Fruit fly (Drosophila melanogaster): ENCODE data around the gene CG42327.

Gene CG42327

dm6 chr3R:11665925-11666687 is 10.2 kb downstream of the CG42327 start (continued):
- TF ChIP-seq B-H1 (GFP tag; IDR thresholded peaks at IDR 0.05): no peak
- TF ChIP-seq CG34376 (GFP tag; optimal IDR thresholded peaks at IDR 0.05): peak; percentile 91
- no peak for TF ChIP-seq so (GFP tag; IDR thresholded peaks at IDR 0.05)
- no peak for TF ChIP-seq dmrt11E (tag; optimal IDR thresholded peaks at IDR 0.05)
- TF ChIP-seq Meics (GFP tag; optimal IDR thresholded peaks at IDR 0.05): no peak
- no peak for TF ChIP-seq CG11093 (GFP tag; IDR thresholded peaks at IDR 0.05)
- TF ChIP-seq CG4424 (GFP tag; optimal IDR thresholded peaks at IDR 0.05): no peak
- TF ChIP-seq CG5180 (GFP tag; optimal IDR thresholded peaks at IDR 0.05): no peak
- no peak for TF ChIP-seq Atf-2 (GFP tag; optimal IDR thresholded peaks at IDR 0.05)
- no peak for TF ChIP-seq Ets65A (GFP tag)
- TF ChIP-seq Xrp1 (GFP tag; IDR thresholded peaks at IDR 0.05): no peak
- no peak for TF ChIP-seq twi (tag; optimal IDR thresholded peaks at IDR 0.05)
- no peak for TF ChIP-seq CHES-1-like (GFP tag; optimal IDR thresholded peaks at IDR 0.05)
- TF ChIP-seq CG6791 (GFP tag; IDR thresholded peaks at IDR 0.05; ENCODE audit: partially characterized antibody): no peak
- no peak for TF ChIP-seq dmrt99B (tag; optimal IDR thresholded peaks at IDR 0.05)
- TF ChIP-seq bab2 (GFP tag; optimal IDR thresholded peaks at IDR 0.05): no peak
- TF ChIP-seq gce (GFP tag; IDR thresholded peaks at IDR 0.05): no peak
- no peak for TF ChIP-seq ind (GFP tag; optimal IDR thresholded peaks at IDR 0.05)
- TF ChIP-seq CTCF (GFP tag; optimal IDR thresholded peaks at IDR 0.05): no peak
- no peak for TF ChIP-seq chif (GFP tag; optimal IDR thresholded peaks at IDR 0.05)
- no peak for TF ChIP-seq CG10979 (tag; optimal IDR thresholded peaks at IDR 0.05)
- TF ChIP-seq aop (GFP tag; IDR thresholded peaks at IDR 0.05): no peak
- TF ChIP-seq Lpt (GFP tag; optimal IDR thresholded peaks at IDR 0.05): no peak
- TF ChIP-seq Ets97D (GFP tag; optimal IDR thresholded peaks at IDR 0.05): no peak
- TF ChIP-seq zfh1 (GFP tag; IDR thresholded peaks at IDR 0.05): no peak
- no peak for TF ChIP-seq jigr1 (GFP tag; IDR thresholded peaks at IDR 0.05)
- TF ChIP-seq sob (GFP tag; IDR thresholded peaks at IDR 0.05): no peak
- no peak for TF ChIP-seq jing (GFP tag; optimal IDR thresholded peaks at IDR 0.05)
- TF ChIP-seq Med (GFP tag): no peak
- TF ChIP-seq CG17568 (GFP tag; optimal IDR thresholded peaks at IDR 0.05): no peak
- TF ChIP-seq CG2116 (GFP tag; optimal IDR thresholded peaks at IDR 0.05): no peak
- no peak for TF ChIP-seq hb (GFP tag; IDR thresholded peaks at IDR 0.05; ENCODE audit: partially characterized antibody)
- TF ChIP-seq ham (GFP tag; IDR thresholded peaks at IDR 0.05): no peak
- TF ChIP-seq mam (GFP tag; optimal IDR thresholded peaks at IDR 0.05): no peak
- no peak for TF ChIP-seq Doc3 (GFP tag; IDR thresholded peaks at IDR 0.05; ENCODE audit: partially characterized antibody)
- TF ChIP-seq Ravus (GFP tag; IDR thresholded peaks at IDR 0.05): no peak
- no peak for TF ChIP-seq CG2889 (GFP tag; IDR thresholded peaks at IDR 0.05)
- TF ChIP-seq row (GFP tag; IDR thresholded peaks at IDR 0.05): no peak
- TF ChIP-seq CG17361 (GFP tag; IDR thresholded peaks at IDR 0.05): no peak
- no peak for TF ChIP-seq Mad (GFP tag; optimal IDR thresholded peaks at IDR 0.05)
- no peak for TF ChIP-seq CG6272 (GFP tag; IDR thresholded peaks at IDR 0.05)
- no peak for TF ChIP-seq CG3163 (GFP tag; optimal IDR thresholded peaks at IDR 0.05)
- no peak for TF ChIP-seq Fer3 (tag; optimal IDR thresholded peaks at IDR 0.05)
- TF ChIP-seq CG31224 (GFP tag; IDR thresholded peaks at IDR 0.05): no peak
- no peak for TF ChIP-seq CG17612 (GFP tag; IDR thresholded peaks at IDR 0.05)
- TF ChIP-seq Lhr (GFP tag; optimal IDR thresholded peaks at IDR 0.05): no peak
- no peak for TF ChIP-seq gcm (GFP tag; optimal IDR thresholded peaks at IDR 0.05)
- TF ChIP-seq MBD-R2 (GFP tag; IDR thresholded peaks at IDR 0.05): no peak
- TF ChIP-seq Taf1 (GFP tag; IDR thresholded peaks at IDR 0.05): no peak
- no peak for TF ChIP-seq CG9797 (GFP tag; optimal IDR thresholded peaks at IDR 0.05)
- TF ChIP-seq CG4282 (GFP tag; optimal IDR thresholded peaks at IDR 0.05): no peak
- TF ChIP-seq nerfin-1 (tag; optimal IDR thresholded peaks at IDR 0.05): no peak
